Fruit fly (Drosophila melanogaster): ENCODE measurements around the gene Ddrgk1.

dm6 chr3R:21168105-21168504 lies 46.8 kb upstream of the Ddrgk1 start, which contains the start of gene Snmp1:
- TF ChIP-seq CG8478 (optimal IDR thresholded peaks at IDR 0.05) (no peak), CTCF (optimal IDR thresholded peaks at IDR 0.05) (no peak)
